Fruit fly (Drosophila melanogaster): Measurements from ENCODE around the gene Kmn1.

Gene Kmn1

dm6 chrX:11521561-11522546 lies 50.4 kb downstream of the Kmn1 start:
- TF ChIP-seq EcR (GFP tag; optimal IDR thresholded peaks at IDR 0.05) (no peak), pan (optimal IDR thresholded peaks at IDR 0.05) (no peak)

Data from whole organism.